Worm (Caenorhabditis elegans) whole organism, young adult: ENCODE data around the gene C04E6.4.

ENCODE experiments used
- B0019.2 ChIP-seq: fragments of 200-800 bp; sonication (Bioruptor generic); conservative IDR thresholded peaks from 2 replicates; pipeline ENCODE4 v1.3.6; 2022; ENCODE audit warnings: missing genetic modification reagents, missing genetic modification characterization, missing compliant biosample characterization
- dpff-1 ChIP-seq: sonication (generic microtip); optimal IDR thresholded peaks from 2 replicates; lab custom pipeline; 2017; ENCODE audit warnings: mild to moderate bottlenecking, missing genetic modification characterization, missing compliant biosample characterization
- lin-35 ChIP-seq, 3 experiments: fragments of 150-350 bp in 2 of 3; sonication (generic microtip) in 1 of 3; optimal IDR thresholded peaks; 2 replicates each; lab custom pipeline; 2014 to 2018; ENCODE audit warnings: missing biosample characterization in 3 of 3, missing genetic modification characterization in 3 of 3, missing genetic modification reagents in 3 of 3
- nhr-90 ChIP-seq: sonication (generic microtip); optimal IDR thresholded peaks from 2 replicates; lab custom pipeline; 2016; ENCODE audit warnings: missing genotype, mild to moderate bottlenecking, missing genetic modification characterization, missing compliant biosample characterization
- snpc-4 ChIP-seq, 5 experiments: fragments of 150-350 bp in 1 of 5; sonication (generic microtip) in 4 of 5; optimal IDR thresholded peaks; 2 replicates each; lab custom pipeline; 2014 to 2018; ENCODE audit warnings: missing genetic modification characterization in 5 of 5, missing biosample characterization in 3 of 5, antibody characterized with exemption in 2 of 5, mild to moderate bottlenecking in 2 of 5, missing compliant biosample characterization in 2 of 5, missing genotype in 2 of 5, moderate library complexity in 2 of 5, missing genetic modification reagents in 1 of 5
- unc-62 ChIP-seq: fragments of 150-350 bp; optimal IDR thresholded peaks from 2 replicates; lab custom pipeline; 2014; ENCODE audit warnings: missing biosample characterization, missing genetic modification reagents, missing genetic modification characterization
- zim-3 ChIP-seq: sonication (generic microtip); optimal IDR thresholded peaks from 2 replicates; lab custom pipeline; 2017; ENCODE audit warnings: mild to moderate bottlenecking, missing genetic modification characterization, moderate library complexity, missing compliant biosample characterization
- ztf-25 ChIP-seq: fragments of 200-800 bp; sonication (Bioruptor generic); IDR thresholded peaks from 2 replicates; pipeline ENCODE4 v1.3.6; 2022; ENCODE audit warnings: missing genetic modification reagents, missing genetic modification characterization, missing compliant biosample characterization

ce11 chrV:5927347-5927746, 20.2 kb downstream of the C04E6.4 start, which contains the start of gene srsx-17:
- no peak for TF ChIP-seq snpc-4 (GFP tag; optimal IDR thresholded peaks at IDR 0.05; lab: Kevin White, UChicago)
- no peak for TF ChIP-seq snpc-4 (tag; optimal IDR thresholded peaks at IDR 0.05; lab: Kevin White, UChicago)
- no peak for TF ChIP-seq nhr-90
- no peak for TF ChIP-seq lin-35 (GFP tag; optimal IDR thresholded peaks at IDR 0.05; lab: Kevin White, UChicago)
- no peak for TF ChIP-seq zim-3 (tag; lab: Kevin White, UChicago)
- no peak for TF ChIP-seq unc-62 (GFP tag; lab: Kevin White, UChicago)
- no peak for TF ChIP-seq dpff-1 (tag; lab: Kevin White, UChicago)
- no peak for TF ChIP-seq B0019.2 (GFP tag; lab: Robert Waterston, UW)
- TF ChIP-seq ztf-25 (GFP tag; lab: Robert Waterston, UW): no peak
